Worm (Caenorhabditis elegans) whole organism, young adult: ENCODE results near the gene nceh-1.
A peak's percentile ranks its signal among the peaks of the same experiment; 100 is the strongest.

Source experiments
- B0261.1 ChIP-seq: sonication (generic microtip); optimal IDR thresholded peaks from 2 replicates; lab custom pipeline; 2016; ENCODE audit warnings: mild to moderate bottlenecking, missing genetic modification characterization, moderate library complexity, missing compliant biosample characterization
- B0336.3 ChIP-seq: fragments of 200-800 bp; sonication (Bioruptor generic); IDR thresholded peaks from 2 replicates; pipeline ENCODE4 v1.3.6; 2022; ENCODE audit warnings: missing genetic modification characterization, missing compliant biosample characterization
- C17E4.6 ChIP-seq: fragments of 200-800 bp; sonication (Bioruptor generic); IDR thresholded peaks from 2 replicates; pipeline ENCODE4 v1.3.6; 2022; ENCODE audit warnings: missing genetic modification reagents, missing genetic modification characterization, missing compliant biosample characterization
- F23B12.7 ChIP-seq: sonication (generic microtip); optimal IDR thresholded peaks from 2 replicates; lab custom pipeline; 2017; ENCODE audit warnings: missing genetic modification characterization, mild to moderate bottlenecking, missing compliant biosample characterization, antibody characterized with exemption, moderate library complexity; ENCODE audit not compliant: insufficient read depth
- F39B2.1 ChIP-seq: fragments of 200-800 bp; sonication (Bioruptor generic); IDR thresholded peaks from 2 replicates; pipeline ENCODE4 v1.3.6; 2022; ENCODE audit warnings: missing genetic modification reagents, missing genetic modification characterization, missing compliant biosample characterization
- F52B5.7 ChIP-seq: sonication (generic microtip); optimal IDR thresholded peaks from 2 replicates; lab custom pipeline; 2016; ENCODE audit warnings: mild to moderate bottlenecking, missing genetic modification characterization, missing compliant biosample characterization
- F55B11.4 ChIP-seq: sonication (generic microtip); optimal IDR thresholded peaks from 2 replicates; lab custom pipeline; 2016; ENCODE audit warnings: missing compliant biosample characterization, missing genetic modification characterization, borderline replicate concordance; ENCODE audit not compliant: insufficient read depth
- T26A5.8 ChIP-seq: sonication (generic microtip); optimal IDR thresholded peaks from 2 replicates; lab custom pipeline; 2016; ENCODE audit warnings: missing genetic modification characterization, missing compliant biosample characterization
- Y53F4B.3 ChIP-seq: fragments of 200-800 bp; sonication (Bioruptor generic); IDR thresholded peaks from 2 replicates; pipeline ENCODE4 v1.3.6; 2022; ENCODE audit warnings: missing genetic modification reagents, missing genetic modification characterization, missing compliant biosample characterization
- Y56A3A.18 ChIP-seq: fragments of 200-800 bp; sonication (Bioruptor generic); IDR thresholded peaks from 2 replicates; pipeline ENCODE4 v1.3.6; 2022; ENCODE audit warnings: missing genetic modification reagents, missing genetic modification characterization, missing compliant biosample characterization
- Y95B8A.8 ChIP-seq: fragments of 200-800 bp; sonication (Bioruptor generic); IDR thresholded peaks from 2 replicates; pipeline ENCODE4 v1.3.6; 2022; ENCODE audit warnings: missing genetic modification reagents, missing genetic modification characterization, missing compliant biosample characterization
- akir-1 ChIP-seq: fragments of 200-800 bp; sonication (Bioruptor generic); optimal IDR thresholded peaks from 2 replicates; lab custom pipeline; 2018; ENCODE audit warnings: mild to moderate bottlenecking, missing genetic modification characterization, moderate library complexity, missing compliant biosample characterization
- ama-1 ChIP-seq, 3 experiments: fragments of 150-350 bp in 1 of 3; sonication (generic microtip) in 2 of 3; optimal IDR thresholded peaks; 2 replicates each; lab custom pipeline; 2014 to 2018; ENCODE audit warnings: missing biosample characterization in 2 of 3, missing genetic modification characterization in 2 of 3, missing genetic modification reagents in 2 of 3
- ccch-3 ChIP-seq: fragments of 200-800 bp; sonication (Bioruptor generic); optimal IDR thresholded peaks from 2 replicates; lab custom pipeline; 2018; ENCODE audit warnings: mild to moderate bottlenecking, missing genetic modification characterization, missing compliant biosample characterization
- cebp-1 ChIP-seq, 2 experiments: fragments of 200-800 bp in 1 of 2; sonication (Bioruptor generic) in 1 of 2; sonication (generic microtip) in 1 of 2; IDR thresholded peaks in 1 of 2; optimal IDR thresholded peaks in 1 of 2; 2 replicates each; pipeline versions ENCODE4 v1.3.6 to Lab custom; 2017 to 2022; ENCODE audit warnings: missing compliant biosample characterization in 2 of 2, missing genetic modification characterization in 2 of 2, mild to moderate bottlenecking in 1 of 2, missing genetic modification reagents in 1 of 2, moderate library complexity in 1 of 2
- cebp-2 ChIP-seq: fragments of 200-800 bp; sonication (Bioruptor generic); IDR thresholded peaks from 2 replicates; pipeline ENCODE4 v1.3.6; 2022; ENCODE audit warnings: missing genetic modification characterization, missing compliant biosample characterization
- chd-7 ChIP-seq: sonication (generic microtip); optimal IDR thresholded peaks from 2 replicates; lab custom pipeline; 2016; ENCODE audit warnings: mild to moderate bottlenecking, missing genetic modification characterization, moderate library complexity, missing compliant biosample characterization
- egl-44 ChIP-seq: fragments of 200-800 bp; sonication (Bioruptor generic); IDR thresholded peaks from 2 replicates; pipeline ENCODE4 v1.3.6; 2022; ENCODE audit warnings: missing genetic modification reagents, missing genetic modification characterization, missing compliant biosample characterization
- egrh-3 ChIP-seq: fragments of 200-800 bp; sonication (Bioruptor generic); IDR thresholded peaks from 2 replicates; pipeline ENCODE4 v1.3.6; 2022; ENCODE audit warnings: missing genetic modification reagents, missing genetic modification characterization, missing compliant biosample characterization
- lag-1 ChIP-seq: fragments of 200-800 bp; sonication (Bioruptor generic); IDR thresholded peaks from 2 replicates; pipeline ENCODE4 v1.3.6; 2022; ENCODE audit warnings: missing genetic modification reagents, missing genetic modification characterization, missing compliant biosample characterization
- let-607 ChIP-seq, 2 experiments: fragments of 200-800 bp in 1 of 2; sonication (Bioruptor generic) in 1 of 2; sonication (generic microtip) in 1 of 2; optimal IDR thresholded peaks; 2 replicates each; lab custom pipeline; 2016 to 2018; ENCODE audit warnings: mild to moderate bottlenecking in 2 of 2, missing compliant biosample characterization in 2 of 2, missing genetic modification characterization in 2 of 2, moderate library complexity in 2 of 2, missing genotype in 1 of 2
- lin-35 ChIP-seq, 3 experiments: fragments of 150-350 bp in 2 of 3; sonication (generic microtip) in 1 of 3; optimal IDR thresholded peaks; 2 replicates each; lab custom pipeline; 2014 to 2018; ENCODE audit warnings: missing biosample characterization in 3 of 3, missing genetic modification characterization in 3 of 3, missing genetic modification reagents in 3 of 3
- lir-1 ChIP-seq: fragments of 200-800 bp; sonication (Bioruptor generic); conservative IDR thresholded peaks from 2 replicates; pipeline ENCODE4 v1.3.6; 2022; ENCODE audit warnings: missing genetic modification reagents, missing genetic modification characterization, missing compliant biosample characterization
- mel-28 ChIP-seq: sonication (generic microtip); optimal IDR thresholded peaks from 2 replicates; lab custom pipeline; 2016; ENCODE audit warnings: borderline replicate concordance, mild to moderate bottlenecking, missing genetic modification characterization, missing compliant biosample characterization
- nfya-2 ChIP-seq: fragments of 200-800 bp; sonication (Bioruptor generic); IDR thresholded peaks from 2 replicates; pipeline ENCODE4 v1.3.6; 2022; ENCODE audit warnings: missing genetic modification reagents, missing genetic modification characterization, missing compliant biosample characterization
- nhr-179 ChIP-seq: sonication (generic microtip); optimal IDR thresholded peaks from 2 replicates; lab custom pipeline; 2016; ENCODE audit warnings: mild to moderate bottlenecking, missing genetic modification characterization, missing compliant biosample characterization
- nhr-80 ChIP-seq: sonication (generic microtip); optimal IDR thresholded peaks from 2 replicates; lab custom pipeline; 2016; ENCODE audit warnings: missing genetic modification characterization, missing compliant biosample characterization
- nhr-90 ChIP-seq: sonication (generic microtip); optimal IDR thresholded peaks from 2 replicates; lab custom pipeline; 2016; ENCODE audit warnings: missing genotype, mild to moderate bottlenecking, missing genetic modification characterization, missing compliant biosample characterization
- rec-8 ChIP-seq, 2 experiments: sonication (generic microtip); optimal IDR thresholded peaks; 2 replicates each; lab custom pipeline; 2016; ENCODE audit warnings: mild to moderate bottlenecking in 2 of 2, missing genetic modification characterization in 2 of 2, missing genetic modification reagents in 2 of 2, missing genotype in 2 of 2, missing biosample characterization in 1 of 2, missing compliant biosample characterization in 1 of 2, moderate library complexity in 1 of 2
- snpc-1.1 ChIP-seq: sonication (generic microtip); optimal IDR thresholded peaks from 2 replicates; lab custom pipeline; 2017; ENCODE audit warnings: missing genetic modification characterization, mild to moderate bottlenecking, missing compliant biosample characterization, antibody characterized with exemption, moderate library complexity, missing genotype, missing genetic modification reagents; ENCODE audit not compliant: insufficient read depth
- snpc-3.4 ChIP-seq: sonication (generic microtip); optimal IDR thresholded peaks from 2 replicates; lab custom pipeline; 2017; ENCODE audit warnings: missing genetic modification characterization, mild to moderate bottlenecking, missing compliant biosample characterization, antibody characterized with exemption, moderate library complexity, missing genotype, missing genetic modification reagents
- snpc-4 ChIP-seq, 5 experiments: fragments of 150-350 bp in 1 of 5; sonication (generic microtip) in 4 of 5; optimal IDR thresholded peaks; 2 replicates each; lab custom pipeline; 2014 to 2018; ENCODE audit warnings: missing genetic modification characterization in 5 of 5, missing biosample characterization in 3 of 5, antibody characterized with exemption in 2 of 5, mild to moderate bottlenecking in 2 of 5, missing compliant biosample characterization in 2 of 5, missing genotype in 2 of 5, moderate library complexity in 2 of 5, missing genetic modification reagents in 1 of 5
- tbx-9 ChIP-seq: sonication (generic microtip); optimal IDR thresholded peaks from 2 replicates; lab custom pipeline; 2016; ENCODE audit warnings: borderline replicate concordance, missing genetic modification characterization, inconsistent platforms, missing compliant biosample characterization
- tlf-1 ChIP-seq: fragments of 200-800 bp; sonication (Bioruptor generic); optimal IDR thresholded peaks from 2 replicates; lab custom pipeline; 2018; ENCODE audit warnings: mild to moderate bottlenecking, missing genetic modification characterization, missing compliant biosample characterization
- unc-62 ChIP-seq: fragments of 150-350 bp; optimal IDR thresholded peaks from 2 replicates; lab custom pipeline; 2014; ENCODE audit warnings: missing biosample characterization, missing genetic modification reagents, missing genetic modification characterization
- zfh-2 ChIP-seq: fragments of 200-800 bp; sonication (Bioruptor generic); conservative IDR thresholded peaks from 2 replicates; pipeline ENCODE4 v1.3.6; 2022; ENCODE audit warnings: missing genetic modification reagents, missing genetic modification characterization, missing compliant biosample characterization
- ztf-26 ChIP-seq: sonication (generic microtip); optimal IDR thresholded peaks from 2 replicates; lab custom pipeline; 2017; ENCODE audit warnings: missing genetic modification characterization, missing compliant biosample characterization
- ztf-28 ChIP-seq: fragments of 200-800 bp; sonication (Bioruptor generic); IDR thresholded peaks from 2 replicates; pipeline ENCODE4 v1.3.6; 2022; ENCODE audit warnings: missing genetic modification reagents, missing genetic modification characterization, missing compliant biosample characterization

Gene nceh-1

ce11 chrV:19377014-19377494, at the start of gene nceh-1:
Gene nceh-1 (plus strand): TSS chrV:19377444.
- TF ChIP-seq nhr-179 (tag; lab: Kevin White, UChicago) = no peak
- no peak for TF ChIP-seq ama-1 (optimal IDR thresholded peaks at IDR 0.05; lab: Kevin White, UChicago)
- no peak for TF ChIP-seq ama-1 (GFP tag; optimal IDR thresholded peaks at IDR 0.05; lab: Kevin White, UChicago)
- no peak for TF ChIP-seq let-607 (tag; optimal IDR thresholded peaks at IDR 0.05; lab: Kevin White, UChicago)
- no peak for TF ChIP-seq ztf-26 (tag; lab: Kevin White, UChicago)

ce11 chrV:19329263-19329662, 48.0 kb upstream of the nceh-1 start, which contains the start of gene fbxb-65:
Gene fbxb-65 (plus strand): TSS chrV:19329563.
- TF ChIP-seq mel-28 (tag; lab: Kevin White, UChicago) = no peak
- TF ChIP-seq, all 124 proteins: peak for 0

- no peak for TF ChIP-seq cebp-2 (GFP tag; lab: Robert Waterston, UW)
- no peak for TF ChIP-seq T26A5.8
- TF ChIP-seq snpc-1.1 (tag; lab: Kevin White, UChicago) = no peak
- TF ChIP-seq tbx-9 = no peak
- TF ChIP-seq tlf-1 = no peak
- TF ChIP-seq B0336.3 (GFP tag; lab: Robert Waterston, UW) = no peak
- TF ChIP-seq B0261.1 (tag; lab: Kevin White, UChicago) = no peak
- TF ChIP-seq rec-8 (tag; optimal IDR thresholded peaks at IDR 0.05; lab: Kevin White, UChicago) = no peak
- no peak for TF ChIP-seq lag-1 (GFP tag; lab: Robert Waterston, UW)
- no peak for TF ChIP-seq zfh-2 (GFP tag; lab: Robert Waterston, UW)
- no peak for TF ChIP-seq Y53F4B.3
- no peak for TF ChIP-seq ztf-26 (tag; lab: Kevin White, UChicago)
- no peak for TF ChIP-seq akir-1 (GFP tag; lab: Kevin White, UChicago)
- TF ChIP-seq egrh-3 = no peak
- TF ChIP-seq F52B5.7 (tag; lab: Kevin White, UChicago) = no peak
Observed at ce11 chrV:19337333-19337732, 39.9 kb upstream of the nceh-1 start.

ce11 chrV:19351944-19352343, 25.3 kb upstream of the nceh-1 start:
- TF ChIP-seq snpc-4 (GFP tag; optimal IDR thresholded peaks at IDR 0.05; lab: Kevin White, UChicago) = no peak
- TF ChIP-seq snpc-4 (tag; optimal IDR thresholded peaks at IDR 0.05; lab: Kevin White, UChicago) = no peak
- no peak for TF ChIP-seq unc-62 (GFP tag; lab: Kevin White, UChicago)
- TF ChIP-seq nfya-2 = no peak
- TF ChIP-seq B0261.1 (tag; lab: Kevin White, UChicago) = no peak
- no peak for TF ChIP-seq egl-44 (GFP tag; lab: Robert Waterston, UW)
- no peak for TF ChIP-seq cebp-1 (GFP tag; IDR thresholded peaks at IDR 0.05; lab: Robert Waterston, UW)
- TF ChIP-seq cebp-1 (tag; optimal IDR thresholded peaks at IDR 0.05; lab: Kevin White, UChicago) = peak; percentile 6
- TF ChIP-seq lir-1 (GFP tag; lab: Robert Waterston, UW) = no peak
- TF ChIP-seq ama-1 (optimal IDR thresholded peaks at IDR 0.05; lab: Kevin White, UChicago) = no peak
- no peak for TF ChIP-seq ama-1 (GFP tag; optimal IDR thresholded peaks at IDR 0.05; lab: Kevin White, UChicago)
- no peak for TF ChIP-seq F55B11.4

- no peak for TF ChIP-seq Y95B8A.8 (GFP tag; lab: Robert Waterston, UW)
- TF ChIP-seq ccch-3 (GFP tag; lab: Kevin White, UChicago) = no peak
- TF ChIP-seq snpc-1.1 (tag; lab: Kevin White, UChicago) = no peak
- TF ChIP-seq C17E4.6 (GFP tag; lab: Robert Waterston, UW) = no peak
- TF ChIP-seq snpc-4 (GFP tag; optimal IDR thresholded peaks at IDR 0.05; lab: Kevin White, UChicago) = no peak
- TF ChIP-seq snpc-4 (tag; optimal IDR thresholded peaks at IDR 0.05; lab: Kevin White, UChicago) = no peak
- TF ChIP-seq nhr-80 (tag; lab: Kevin White, UChicago) = no peak
- no peak for TF ChIP-seq ztf-28 (GFP tag; lab: Robert Waterston, UW)
- no peak for TF ChIP-seq nhr-90 (tag; lab: Kevin White, UChicago)
- TF ChIP-seq egrh-3 = no peak
- TF ChIP-seq zfh-2 (GFP tag; lab: Robert Waterston, UW) = no peak
- TF ChIP-seq F23B12.7 (tag; lab: Kevin White, UChicago) = no peak
- no peak for TF ChIP-seq F39B2.1 (GFP tag; lab: Robert Waterston, UW)
- no peak for TF ChIP-seq lin-35 (GFP tag; optimal IDR thresholded peaks at IDR 0.05; lab: Kevin White, UChicago)
- no peak for TF ChIP-seq snpc-3.4 (tag; lab: Kevin White, UChicago)
- TF ChIP-seq cebp-2 (GFP tag; lab: Robert Waterston, UW) = no peak
- TF ChIP-seq Y56A3A.18 = no peak
- no peak for TF ChIP-seq chd-7 (tag; lab: Kevin White, UChicago)
Observed at ce11 chrV:19354506-19354905, 22.7 kb upstream of the nceh-1 start.
